Worm (Caenorhabditis elegans) whole organism, L4 larva: ENCODE data around the gene vnut-1.
A peak's percentile ranks its signal among the peaks of the same experiment; 100 is the strongest.

Experiments
- D1046.2 ChIP-seq: fragments of 200-800 bp; sonication (Bioruptor generic); IDR thresholded peaks from 2 replicates; pipeline ENCODE4 v1.3.6; 2022; ENCODE audit warnings: missing genetic modification characterization, missing compliant biosample characterization
- F10B5.3 ChIP-seq: sonication (generic microtip); optimal IDR thresholded peaks from 2 replicates; lab custom pipeline; 2016; ENCODE audit warnings: mild to moderate bottlenecking, missing genetic modification characterization, missing compliant biosample characterization
- F37D6.2 ChIP-seq: sonication (generic microtip); optimal IDR thresholded peaks from 2 replicates; lab custom pipeline; 2016; ENCODE audit warnings: mild to moderate bottlenecking, missing genetic modification characterization, missing compliant biosample characterization
- fkh-10 ChIP-seq: fragments of 150-350 bp; optimal IDR thresholded peaks from 2 replicates; lab custom pipeline; 2014; ENCODE audit warnings: missing biosample characterization, missing genetic modification reagents, missing genetic modification characterization
- gei-8 ChIP-seq: fragments of 200-800 bp; sonication (Bioruptor generic); optimal IDR thresholded peaks from 2 replicates; lab custom pipeline; 2018; ENCODE audit warnings: mild to moderate bottlenecking, missing genetic modification characterization, missing compliant biosample characterization
- lsy-2 ChIP-seq, 2 experiments: fragments of 150-350 bp in 1 of 2; sonication (generic microtip) in 1 of 2; optimal IDR thresholded peaks; 2 replicates each; lab custom pipeline; 2014 to 2017; ENCODE audit warnings: missing biosample characterization in 2 of 2, missing genetic modification characterization in 2 of 2
- mdl-1 ChIP-seq, 2 experiments: fragments of 150-350 bp in 1 of 2; sonication (generic microtip) in 1 of 2; optimal IDR thresholded peaks; 2 replicates each; lab custom pipeline; 2014 to 2017; ENCODE audit warnings: missing biosample characterization in 2 of 2, missing genetic modification characterization in 2 of 2
- php-3 ChIP-seq: fragments of 200-800 bp; sonication (Bioruptor generic); IDR thresholded peaks from 2 replicates; pipeline ENCODE4 v1.3.6; 2022; ENCODE audit warnings: missing genetic modification reagents, missing genetic modification characterization, missing compliant biosample characterization
- pqm-1 ChIP-seq: sonication (generic microtip); optimal IDR thresholded peaks from 2 replicates; lab custom pipeline; 2017; ENCODE audit warnings: missing biosample characterization, missing genetic modification characterization
- rbr-2 ChIP-seq: sonication (generic microtip); optimal IDR thresholded peaks from 2 replicates; lab custom pipeline; 2016; ENCODE audit warnings: missing genotype, missing genetic modification characterization, missing compliant biosample characterization
- tra-1 ChIP-seq: fragments of 200-800 bp; sonication (Bioruptor generic); IDR thresholded peaks from 2 replicates; pipeline ENCODE4 v1.3.6; 2022; ENCODE audit warnings: missing genetic modification reagents, missing genetic modification characterization, missing compliant biosample characterization
- ztf-7 ChIP-seq: fragments of 150-350 bp; optimal IDR thresholded peaks from 2 replicates; lab custom pipeline; 2014; ENCODE audit warnings: missing biosample characterization, missing genetic modification characterization

- TF ChIP-seq rbr-2 (tag; lab: Kevin White, UChicago), result peak; percentile 44
- TF ChIP-seq D1046.2 (GFP tag; lab: Robert Waterston, UW), result no peak
- peak; percentile 21 for TF ChIP-seq fkh-10 (GFP tag; lab: Kevin White, UChicago)
- no peak for TF ChIP-seq tra-1
- peak; percentile 23 for TF ChIP-seq ztf-7 (tag; lab: Kevin White, UChicago)
- TF ChIP-seq mdl-1 (tag; optimal IDR thresholded peaks at IDR 0.05; lab: Kevin White, UChicago), result no peak
- TF ChIP-seq F10B5.3 (tag; lab: Kevin White, UChicago), result no peak
- no peak for TF ChIP-seq php-3 (GFP tag; lab: Robert Waterston, UW)
- TF ChIP-seq pqm-1, result no peak
- no peak for TF ChIP-seq gei-8 (GFP tag; lab: Kevin White, UChicago)
- TF ChIP-seq F37D6.2 (tag; lab: Kevin White, UChicago), result peak; percentile 15
- TF ChIP-seq lsy-2 (tag; optimal IDR thresholded peaks at IDR 0.05; lab: Kevin White, UChicago), result peak in 1 of 2 experiments; percentile 79
These were observed 941 bp upstream of the vnut-1 start, which contains the start of gene usp-14 for ce11 chrII:14488661-14489060.
